Fruit fly (Drosophila melanogaster) S2 (cell line): ENCODE measurements around the gene CG14834.
A peak's percentile ranks its signal among the peaks of the same experiment; 100 is the strongest.

Experiments
- CG8478 ChIP-seq: fragments of >200 bp; optimal IDR thresholded peaks from 2 replicates; lab custom pipeline; 2018
- CTCF ChIP-seq, 2 experiments: fragments of >200 bp; optimal IDR thresholded peaks; 2 replicates each; lab custom pipeline; 2018

Gene CG14834

dm6 chr3L:7346951-7347350 is at the start of gene CG14834:
TSS of gene CG14834 (minus strand) at chr3L:7347123.
- TF ChIP-seq CTCF (optimal IDR thresholded peaks at IDR 0.05; lab: Kevin White, UChicago): no peak
- TF ChIP-seq CG8478 (lab: Kevin White, UChicago): no peak

- TF ChIP-seq CG8478 (lab: Kevin White, UChicago): no peak
These were observed 49.1 kb upstream of the CG14834 start, which contains the start of gene CG32379 for dm6 chr3L:7396055-7396454. TSS of gene CG32379 (plus strand) at chr3L:7396355.

- no peak for TF ChIP-seq CTCF (optimal IDR thresholded peaks at IDR 0.05; lab: Kevin White, UChicago)
- no peak for TF ChIP-seq CG8478 (lab: Kevin White, UChicago)
These were observed 43.5 kb upstream of the CG14834 start, which contains the start of gene CG8563 for dm6 chr3L:7390442-7390841. TSS of gene CG8563 (plus strand) at chr3L:7390742.

dm6 chr3L:7390004-7390403 is 43.1 kb upstream of the CG14834 start:
- TF ChIP-seq CG8478 (lab: Kevin White, UChicago) (no peak), CTCF (optimal IDR thresholded peaks at IDR 0.05; lab: Kevin White, UChicago) (no peak)

dm6 chr3L:7387814-7388213 is 40.9 kb upstream of the CG14834 start, which contains the start of gene CG8564:
TSS of gene CG8564 (minus strand) at chr3L:7387914.
- TF ChIP-seq CG8478 (lab: Kevin White, UChicago): no peak
- TF ChIP-seq CTCF (optimal IDR thresholded peaks at IDR 0.05; lab: Kevin White, UChicago): no peak

dm6 chr3L:7381359-7381976 is 34.5 kb upstream of the CG14834 start, which contains the start of the genes SMSr and smid:
TSS of gene SMSr (minus strand) at chr3L:7381474.
TSS of gene smid (plus strand) at chr3L:7381614.
- TF ChIP-seq CG8478 (lab: Kevin White, UChicago) (no peak), CTCF (optimal IDR thresholded peaks at IDR 0.05; lab: Kevin White, UChicago) (no peak)

dm6 chr3L:7380395-7380794 is 33.5 kb upstream of the CG14834 start:
- TF ChIP-seq CTCF (optimal IDR thresholded peaks at IDR 0.05; lab: Kevin White, UChicago): no peak
- no peak for TF ChIP-seq CG8478 (lab: Kevin White, UChicago)

dm6 chr3L:7376830-7377229 is 29.9 kb upstream of the CG14834 start:
- TF ChIP-seq CG8478 (lab: Kevin White, UChicago) (no peak), CTCF (optimal IDR thresholded peaks at IDR 0.05; lab: Kevin White, UChicago) (no peak)

dm6 chr3L:7376151-7376550 is 29.2 kb upstream of the CG14834 start:
- TF ChIP-seq CTCF (optimal IDR thresholded peaks at IDR 0.05; lab: Kevin White, UChicago): no peak
- no peak for TF ChIP-seq CG8478 (lab: Kevin White, UChicago)

dm6 chr3L:7371290-7371689 is 24.4 kb upstream of the CG14834 start:
- TF ChIP-seq CTCF (optimal IDR thresholded peaks at IDR 0.05; lab: Kevin White, UChicago) (peak in 1 of 2 experiments; percentile 13), CG8478 (lab: Kevin White, UChicago) (no peak)

- TF ChIP-seq CG8478 (lab: Kevin White, UChicago): no peak
- TF ChIP-seq CTCF (optimal IDR thresholded peaks at IDR 0.05; lab: Kevin White, UChicago): no peak
These were observed 23.4 kb upstream of the CG14834 start for dm6 chr3L:7370231-7370882.

- TF ChIP-seq CTCF (optimal IDR thresholded peaks at IDR 0.05; lab: Kevin White, UChicago) (no peak), CG8478 (lab: Kevin White, UChicago) (no peak)
These were observed 22.6 kb upstream of the CG14834 start, which contains the start of gene akirin for dm6 chr3L:7369543-7369942. TSS of gene akirin (plus strand) at chr3L:7369843.

dm6 chr3L:7368934-7369333 is 22.0 kb upstream of the CG14834 start, which contains the start of gene Sh3beta:
TSS of gene Sh3beta (minus strand) at chr3L:7369260.
- TF ChIP-seq CG8478 (lab: Kevin White, UChicago): no peak
- TF ChIP-seq CTCF (optimal IDR thresholded peaks at IDR 0.05; lab: Kevin White, UChicago): no peak

dm6 chr3L:7367798-7368678 is 21.1 kb upstream of the CG14834 start:
- TF ChIP-seq CTCF (optimal IDR thresholded peaks at IDR 0.05; lab: Kevin White, UChicago): no peak
- no peak for TF ChIP-seq CG8478 (lab: Kevin White, UChicago)
